Worm (Caenorhabditis elegans) whole organism, L4/young adult: ENCODE data around the gene acl-9.

Experiments
- W03F9.2 ChIP-seq: fragments of 150-350 bp; optimal IDR thresholded peaks from 2 replicates; lab custom pipeline; 2014; ENCODE audit warnings: missing biosample characterization, missing genetic modification characterization
- dao-5 ChIP-seq: sonication (generic microtip); optimal IDR thresholded peaks from 2 replicates; lab custom pipeline; 2016; ENCODE audit warnings: missing genotype, missing genetic modification characterization, moderate library complexity, missing compliant biosample characterization
- him-1 ChIP-seq: sonication (generic microtip); optimal IDR thresholded peaks from 2 replicates; lab custom pipeline; 2016; ENCODE audit warnings: missing genotype, missing genetic modification reagents, missing genetic modification characterization, missing compliant biosample characterization

DNA sequence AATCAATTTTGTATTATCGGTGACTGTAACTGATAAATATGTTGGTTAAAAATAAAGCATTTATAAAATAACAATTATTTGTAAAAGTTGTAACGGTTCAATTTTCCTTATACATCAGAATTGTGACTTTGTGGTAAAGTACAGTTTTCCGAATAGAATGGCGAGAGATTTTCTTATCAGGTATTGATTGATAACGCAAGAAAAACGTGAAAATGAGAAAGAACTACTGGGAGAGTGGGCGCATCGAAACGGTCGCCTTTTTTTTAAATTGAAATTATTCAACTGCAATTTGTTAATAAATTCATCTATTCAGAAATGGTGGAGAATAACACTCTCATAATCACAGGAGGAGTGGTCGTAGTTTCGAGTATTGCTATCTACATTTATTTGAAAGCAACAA, 16.7 kb upstream of the acl-9 start, which contains the start of gene hpo-19:
- TF ChIP-seq dao-5 (tag; lab: Kevin White, UChicago) (no peak), him-1 (no peak), W03F9.2 (tag; lab: Kevin White, UChicago) (no peak)
